Worm (Caenorhabditis elegans) whole organism, L4/young adult: ENCODE measurements around the gene clec-173.

ENCODE experiments used
- W03F9.2 ChIP-seq: fragments of 150-350 bp; optimal IDR thresholded peaks from 2 replicates; lab custom pipeline; 2014; ENCODE audit warnings: missing biosample characterization, missing genetic modification characterization
- dao-5 ChIP-seq: sonication (generic microtip); optimal IDR thresholded peaks from 2 replicates; lab custom pipeline; 2016; ENCODE audit warnings: missing genotype, missing genetic modification characterization, moderate library complexity, missing compliant biosample characterization
- him-1 ChIP-seq: sonication (generic microtip); optimal IDR thresholded peaks from 2 replicates; lab custom pipeline; 2016; ENCODE audit warnings: missing genotype, missing genetic modification reagents, missing genetic modification characterization, missing compliant biosample characterization

ce11 chrIV:3232694-3233372, 34.6 kb downstream of the clec-173 start:
- no peak for TF ChIP-seq him-1
- TF ChIP-seq dao-5 (tag; lab: Kevin White, UChicago): no peak
- no peak for TF ChIP-seq W03F9.2 (tag; lab: Kevin White, UChicago)
